Worm (Caenorhabditis elegans) whole organism, L3 larva: Measurements from ENCODE around the gene ugt-32.

Source experiments
- aly-2 ChIP-seq: fragments of 150-350 bp; optimal IDR thresholded peaks from 2 replicates; lab custom pipeline; 2014; ENCODE audit warnings: missing biosample characterization, missing genetic modification characterization
- elt-1 ChIP-seq: fragments of 150-350 bp; optimal IDR thresholded peaks from 2 replicates; lab custom pipeline; 2014; ENCODE audit warnings: missing biosample characterization, missing genetic modification characterization
- elt-2 ChIP-seq: sonication (generic microtip); optimal IDR thresholded peaks from 2 replicates; lab custom pipeline; 2016; ENCODE audit warnings: missing genetic modification reagents, mild to moderate bottlenecking, missing genetic modification characterization, missing compliant biosample characterization
- fos-1 ChIP-seq: fragments of 150-350 bp; optimal IDR thresholded peaks from 2 replicates; lab custom pipeline; 2014; ENCODE audit warnings: missing biosample characterization, missing genetic modification characterization
- nhr-28 ChIP-seq: fragments of 150-350 bp; optimal IDR thresholded peaks from 2 replicates; lab custom pipeline; 2014; ENCODE audit warnings: missing biosample characterization, missing genetic modification characterization
- unc-62 ChIP-seq: fragments of 150-350 bp; sonication (generic microtip); optimal IDR thresholded peaks from 4 replicates; lab custom pipeline; 2014; ENCODE audit warnings: missing biosample characterization, missing genetic modification reagents, missing genetic modification characterization
- ztf-4 ChIP-seq: fragments of 150-350 bp; optimal IDR thresholded peaks from 2 replicates; lab custom pipeline; 2014; ENCODE audit warnings: missing biosample characterization, missing genetic modification characterization

DNA sequence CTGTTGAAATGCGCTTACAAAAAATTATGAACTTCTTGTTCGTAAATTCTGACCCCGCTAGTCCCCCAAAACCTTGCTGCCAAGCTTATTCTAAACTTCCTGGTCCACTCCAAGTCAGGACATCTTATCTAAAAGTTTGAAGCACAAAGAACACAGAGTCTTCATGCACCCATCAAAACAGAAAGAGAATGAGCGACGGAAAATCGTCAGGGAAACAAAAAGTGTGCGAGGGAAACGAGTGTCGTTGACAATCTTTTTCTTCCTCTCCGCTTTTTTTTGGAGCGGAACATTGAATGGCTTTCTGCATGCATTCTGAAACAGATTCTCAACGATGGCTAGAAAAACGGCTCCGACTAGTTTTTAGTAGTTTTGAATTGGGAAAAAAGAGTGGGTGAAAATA, 18.6 kb downstream of the ugt-32 start:
- TF ChIP-seq elt-2: no peak
- no peak for TF ChIP-seq nhr-28 (tag; lab: Kevin White, UChicago)
- TF ChIP-seq ztf-4 (tag; lab: Kevin White, UChicago): no peak
- no peak for TF ChIP-seq fos-1 (tag; lab: Kevin White, UChicago)
- TF ChIP-seq elt-1 (tag; lab: Kevin White, UChicago): no peak
- no peak for TF ChIP-seq aly-2 (tag; lab: Kevin White, UChicago)
- TF ChIP-seq unc-62 (GFP tag; lab: Kevin White, UChicago): no peak
